Fruit fly (Drosophila melanogaster) whole organism, embryonic: Measurements from ENCODE around the gene kraken.
A peak's percentile ranks its signal among the peaks of the same experiment; 100 is the strongest.

Source experiments
- B-H1 ChIP-seq: fragments of 200-800 bp; sonication (Bioruptor generic); IDR thresholded peaks from 3 replicates; pipeline ENCODE4 v1.3.6; 2022; ENCODE audit warnings: missing biosample characterization, missing genetic modification characterization
- CG10267 ChIP-seq: fragments of 200-800 bp; sonication (Bioruptor generic); optimal IDR thresholded peaks from 2 replicates; lab custom pipeline; 2018; ENCODE audit warnings: missing biosample characterization, mild to moderate bottlenecking, missing genetic modification characterization, moderate library complexity
- CG12219 ChIP-seq: fragments of 200-800 bp; sonication (Bioruptor generic); optimal IDR thresholded peaks from 3 replicates; lab custom pipeline; 2018; ENCODE audit warnings: missing biosample characterization, mild to moderate bottlenecking, missing genetic modification characterization
- CG14710 ChIP-seq: fragments of 200-800 bp; sonication (Bioruptor generic); optimal IDR thresholded peaks from 3 replicates; lab custom pipeline; 2019; ENCODE audit warnings: missing biosample characterization, mild to moderate bottlenecking, missing genetic modification characterization, moderate library complexity
- CG14860 ChIP-seq: fragments of 200-800 bp; sonication (Bioruptor generic); IDR thresholded peaks from 3 replicates; pipeline ENCODE4 v1.3.6; 2022; ENCODE audit warnings: missing biosample characterization, missing genetic modification characterization; ENCODE audit not compliant: partially characterized antibody
- CG1603 ChIP-seq: fragments of 200-800 bp; sonication (Bioruptor generic); optimal IDR thresholded peaks from 2 replicates; lab custom pipeline; 2019; ENCODE audit warnings: missing biosample characterization, mild to moderate bottlenecking, missing genetic modification characterization, moderate library complexity
- CG17361 ChIP-seq: fragments of 200-800 bp; sonication (Bioruptor generic); IDR thresholded peaks from 3 replicates; pipeline ENCODE4 v1.3.6; 2022; ENCODE audit warnings: missing biosample characterization, missing genetic modification characterization
- CG2120 ChIP-seq: fragments of 200-800 bp; sonication (Bioruptor generic); optimal IDR thresholded peaks from 3 replicates; lab custom pipeline; 2016; ENCODE audit warnings: missing biosample characterization, missing genetic modification characterization
- CG2712 ChIP-seq: fragments of 200-800 bp; optimal IDR thresholded peaks from 3 replicates; lab custom pipeline; 2019; ENCODE audit warnings: missing biosample characterization, mild to moderate bottlenecking, missing genetic modification characterization, moderate library complexity
- CG31441 ChIP-seq: fragments of 200-800 bp; sonication (Bioruptor generic); IDR thresholded peaks from 2 replicates; pipeline ENCODE4 v1.3.6; 2022; ENCODE audit warnings: missing biosample characterization, missing genetic modification characterization
- CG3726 ChIP-seq: fragments of 200-800 bp; sonication (Bioruptor generic); IDR thresholded peaks from 3 replicates; pipeline ENCODE4, ENCODE4 v1.3.6; 2022; ENCODE audit warnings: missing biosample characterization, missing genetic modification characterization
- CG42726 ChIP-seq: fragments of 200-800 bp; sonication (Bioruptor generic); IDR thresholded peaks from 2 replicates; pipeline ENCODE4 v1.3.6; 2022; ENCODE audit warnings: missing biosample characterization, missing genetic modification characterization; ENCODE audit not compliant: partially characterized antibody
- CG4328 ChIP-seq: fragments of 200-800 bp; sonication (Bioruptor generic); optimal IDR thresholded peaks from 3 replicates; lab custom pipeline; 2017; ENCODE audit warnings: missing biosample characterization, missing genetic modification reagents, missing genetic modification characterization
- CG4360 ChIP-seq: fragments of 200-800 bp; sonication (Bioruptor generic); IDR thresholded peaks from 2 replicates; pipeline ENCODE4 v1.3.6; 2022; ENCODE audit warnings: missing biosample characterization, missing genetic modification characterization
- CG4707 ChIP-seq: fragments of 200-800 bp; sonication (Bioruptor generic); optimal IDR thresholded peaks from 2 replicates; lab custom pipeline; 2018; ENCODE audit warnings: missing biosample characterization, mild to moderate bottlenecking, missing genetic modification characterization, moderate library complexity
- CG4820 ChIP-seq: fragments of 200-800 bp; sonication (Bioruptor generic); optimal IDR thresholded peaks from 3 replicates; lab custom pipeline; 2016; ENCODE audit warnings: missing biosample characterization, missing genetic modification characterization
- CG6254 ChIP-seq: fragments of 200-800 bp; sonication (Bioruptor generic); optimal IDR thresholded peaks from 3 replicates; lab custom pipeline; 2017; ENCODE audit warnings: mild to moderate bottlenecking, missing biosample characterization, missing genetic modification reagents, missing genetic modification characterization
- CG7786 ChIP-seq: fragments of 200-800 bp; sonication (Bioruptor generic); optimal IDR thresholded peaks from 2 replicates; lab custom pipeline; 2016; ENCODE audit warnings: missing biosample characterization, missing genetic modification characterization
- CTCF ChIP-seq: fragments of 200-800 bp; sonication (Bioruptor generic); optimal IDR thresholded peaks from 2 replicates; lab custom pipeline; 2017; ENCODE audit warnings: missing biosample characterization, mild to moderate bottlenecking, missing genetic modification characterization, moderate library complexity
- D19B ChIP-seq: fragments of 200-800 bp; sonication (Bioruptor generic); optimal IDR thresholded peaks from 2 replicates; lab custom pipeline; 2017; ENCODE audit warnings: missing biosample characterization, mild to moderate bottlenecking, missing genetic modification characterization
- Dip2 ChIP-seq: fragments of 200-800 bp; sonication (Bioruptor generic); IDR thresholded peaks from 2 replicates; pipeline ENCODE4 v1.3.6; 2022; ENCODE audit warnings: missing biosample characterization, missing genetic modification characterization
- Dp ChIP-seq: fragments of 200-800 bp; sonication (Bioruptor generic); optimal IDR thresholded peaks from 2 replicates; lab custom pipeline; 2018; ENCODE audit warnings: missing biosample characterization, mild to moderate bottlenecking, missing genetic modification characterization, moderate library complexity
- HHEX ChIP-seq: fragments of 200-800 bp; sonication (Bioruptor generic); optimal IDR thresholded peaks from 3 replicates; lab custom pipeline; 2017; ENCODE audit warnings: missing biosample characterization, mild to moderate bottlenecking, missing genetic modification characterization, missing genetic modification reagents
- MTF-1 ChIP-seq: fragments of 200-800 bp; sonication (Bioruptor generic); optimal IDR thresholded peaks from 2 replicates; lab custom pipeline; 2018; ENCODE audit warnings: missing biosample characterization, mild to moderate bottlenecking, missing genetic modification characterization, borderline replicate concordance
- Med ChIP-seq: fragments of 200-800 bp; sonication (Bioruptor generic); peaks from one replicate; lab custom pipeline; 2016; ENCODE audit warnings: missing biosample characterization, missing genetic modification characterization, mild to moderate bottlenecking, inconsistent platforms, moderate library complexity
- Meics ChIP-seq: fragments of 200-800 bp; sonication (Bioruptor generic); optimal IDR thresholded peaks from 2 replicates; lab custom pipeline; 2017; ENCODE audit warnings: missing biosample characterization, mild to moderate bottlenecking, missing genetic modification characterization
- Taf1 ChIP-seq: fragments of 200-800 bp; sonication (Bioruptor generic); IDR thresholded peaks from 2 replicates; pipeline ENCODE4 v1.3.6; 2022; ENCODE audit warnings: missing biosample characterization, missing genetic modification characterization
- Vsx1 ChIP-seq: fragments of 200-800 bp; sonication (Bioruptor generic); optimal IDR thresholded peaks from 2 replicates; lab custom pipeline; 2017; ENCODE audit warnings: missing biosample characterization, mild to moderate bottlenecking, missing genetic modification characterization, missing genetic modification reagents
- al ChIP-seq: fragments of 200-800 bp; sonication (Bioruptor generic); IDR thresholded peaks from 2 replicates; pipeline ENCODE4 v1.3.6; 2022; ENCODE audit warnings: missing biosample characterization, missing genetic modification characterization
- bbx ChIP-seq: fragments of 200-800 bp; sonication (Bioruptor generic); IDR thresholded peaks from 2 replicates; pipeline ENCODE4 v1.3.6; 2022; ENCODE audit warnings: missing biosample characterization, missing genetic modification characterization; ENCODE audit not compliant: partially characterized antibody
- caup ChIP-seq: fragments of 200-800 bp; sonication (Bioruptor generic); optimal IDR thresholded peaks from 3 replicates; lab custom pipeline; 2017; ENCODE audit warnings: missing biosample characterization, mild to moderate bottlenecking, missing genetic modification characterization, moderate library complexity; ENCODE audit not compliant: severe bottlenecking
- dan ChIP-seq: fragments of 200-800 bp; sonication (Bioruptor generic); IDR thresholded peaks from 2 replicates; pipeline ENCODE4 v1.3.6; 2022; ENCODE audit warnings: missing biosample characterization, missing genetic modification characterization
- gfzf ChIP-seq: fragments of 200-800 bp; sonication (Bioruptor generic); optimal IDR thresholded peaks from 2 replicates; lab custom pipeline; 2016; ENCODE audit warnings: missing biosample characterization, mild to moderate bottlenecking, missing genetic modification characterization, moderate library complexity
- grn ChIP-seq: fragments of 200-800 bp; sonication (Bioruptor generic); optimal IDR thresholded peaks from 3 replicates; lab custom pipeline; 2017; ENCODE audit warnings: missing biosample characterization, missing genetic modification characterization
- gro ChIP-seq: fragments of 200-800 bp; sonication (Bioruptor generic); optimal IDR thresholded peaks from 2 replicates; lab custom pipeline; 2016; ENCODE audit warnings: missing biosample characterization, missing genetic modification characterization
- gt ChIP-seq: fragments of 200-800 bp; sonication (Bioruptor generic); IDR thresholded peaks from 2 replicates; pipeline ENCODE4 v1.3.6; 2022; ENCODE audit warnings: missing biosample characterization, missing genetic modification characterization
- ken ChIP-seq: fragments of 200-800 bp; sonication (Bioruptor generic); IDR thresholded peaks from 3 replicates; pipeline ENCODE4 v1.3.6; 2022; ENCODE audit warnings: missing biosample characterization, missing genetic modification characterization
- lilli ChIP-seq: fragments of 200-800 bp; sonication (Bioruptor generic); optimal IDR thresholded peaks from 3 replicates; lab custom pipeline; 2016; ENCODE audit warnings: missing biosample characterization, missing genetic modification characterization
- pzg ChIP-seq: fragments of 200-800 bp; sonication (Bioruptor generic); optimal IDR thresholded peaks from 3 replicates; lab custom pipeline; 2018; ENCODE audit warnings: missing biosample characterization, mild to moderate bottlenecking, missing genetic modification characterization, moderate library complexity
- row ChIP-seq: fragments of 200-800 bp; sonication (Bioruptor generic); IDR thresholded peaks from 3 replicates; pipeline ENCODE4 v1.3.6; 2022; ENCODE audit warnings: missing biosample characterization, missing genetic modification characterization
- shn ChIP-seq: fragments of 200-800 bp; sonication (Bioruptor generic); optimal IDR thresholded peaks from 3 replicates; lab custom pipeline; 2016; ENCODE audit warnings: missing biosample characterization, missing genetic modification characterization
- stc ChIP-seq: fragments of 200-800 bp; sonication (Bioruptor generic); IDR thresholded peaks from 2 replicates; pipeline ENCODE4 v1.3.6; 2022; ENCODE audit warnings: missing biosample characterization, missing genetic modification characterization
- stwl ChIP-seq: fragments of 200-800 bp; sonication (Bioruptor generic); optimal IDR thresholded peaks from 3 replicates; lab custom pipeline; 2018; ENCODE audit warnings: missing biosample characterization, mild to moderate bottlenecking, missing genetic modification characterization, moderate library complexity
- tin ChIP-seq: fragments of 200-800 bp; sonication (Bioruptor generic); optimal IDR thresholded peaks from 3 replicates; lab custom pipeline; 2016; ENCODE audit warnings: missing biosample characterization, missing genetic modification characterization
- tx ChIP-seq: fragments of 200-800 bp; sonication (Bioruptor generic); optimal IDR thresholded peaks from 2 replicates; lab custom pipeline; 2016; ENCODE audit warnings: missing biosample characterization, missing genetic modification characterization
- vfl ChIP-seq: fragments of 200-800 bp; sonication (Bioruptor generic); optimal IDR thresholded peaks from 2 replicates; lab custom pipeline; 2016; ENCODE audit warnings: missing biosample characterization, missing genetic modification characterization
- vnd ChIP-seq: fragments of 200-800 bp; sonication (Bioruptor generic); IDR thresholded peaks from 3 replicates; pipeline ENCODE4 v1.3.6; 2022; ENCODE audit warnings: missing biosample characterization, missing genetic modification characterization; ENCODE audit not compliant: partially characterized antibody
- vvl ChIP-seq: fragments of 200-800 bp; sonication (Bioruptor generic); IDR thresholded peaks from 2 replicates; pipeline ENCODE4 v1.3.6; 2022; ENCODE audit warnings: missing biosample characterization, missing genetic modification characterization
- wek ChIP-seq: fragments of 200-800 bp; sonication (Bioruptor generic); optimal IDR thresholded peaks from 3 replicates; lab custom pipeline; 2018; ENCODE audit warnings: missing biosample characterization, mild to moderate bottlenecking, missing genetic modification characterization, moderate library complexity

Gene kraken

DNA sequence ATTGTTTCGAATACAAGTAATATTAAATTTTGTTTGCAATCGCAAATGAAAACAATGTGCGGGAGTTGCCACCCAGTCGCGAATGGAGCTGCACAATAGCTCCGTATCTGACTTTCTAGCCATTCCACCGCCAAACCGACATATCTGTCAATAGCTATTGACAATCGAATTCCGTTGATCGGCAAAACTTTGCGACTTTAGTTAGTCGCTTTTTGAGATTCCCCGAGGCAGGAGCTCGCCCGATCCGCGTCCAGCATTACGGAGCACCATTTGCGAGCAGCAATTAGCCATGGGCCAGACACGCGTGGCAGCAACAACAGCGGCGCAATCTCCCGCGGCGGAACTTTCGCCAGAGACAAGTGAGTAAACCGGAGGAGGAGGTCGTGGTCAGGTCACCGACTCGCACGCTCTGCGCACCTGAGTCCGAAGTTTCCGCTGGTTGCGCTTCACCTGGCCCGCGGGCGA, at the start of gene kraken, which contains the start of gene CG4291 (continued):
- no peak for TF ChIP-seq CG4707 (GFP tag; lab: Kevin White, UChicago)
- peak; percentile 88 for TF ChIP-seq row
- TF ChIP-seq vfl (GFP tag; lab: Kevin White, UChicago) = peak; percentile 68
- TF ChIP-seq CG17361 = 0 out of 3 replicates have a peak, but pooled peaks have one; percentile 22
- TF ChIP-seq CG31441 (GFP tag; lab: Robert Waterston, UW) = peak; percentile 49; the same call in 1 of the 2 replicates
- no peak for TF ChIP-seq gt (GFP tag; lab: Robert Waterston, UW)
- peak; percentile 59 for TF ChIP-seq shn (GFP tag; lab: Kevin White, UChicago)
- TF ChIP-seq stc = no peak
- no peak for TF ChIP-seq CG12219 (GFP tag; lab: Kevin White, UChicago)
- TF ChIP-seq lilli = peak; percentile 78
- TF ChIP-seq Taf1 (GFP tag; lab: Robert Waterston, UW) = 0 out of 2 replicates have a peak, but pooled peaks have one; percentile 7
- TF ChIP-seq MTF-1 = peak; percentile 64
- TF ChIP-seq bbx (GFP tag; lab: Robert Waterston, UW) = peak; percentile 65
- 0 out of 2 replicates have a peak, but pooled peaks have one; percentile 18 for TF ChIP-seq al (GFP tag; lab: Robert Waterston, UW)
- peak; percentile 63 for TF ChIP-seq Meics (GFP tag; lab: Kevin White, UChicago)
- no peak for TF ChIP-seq Dip2 (GFP tag; lab: Robert Waterston, UW)
- TF ChIP-seq CG2712 (tag; lab: Kevin White, UChicago) = peak; percentile 43
- TF ChIP-seq Vsx1 (GFP tag; lab: Kevin White, UChicago) = peak; percentile 79
- TF ChIP-seq CG3726 (GFP tag; lab: Robert Waterston, UW) = no peak
- TF ChIP-seq CG7786 (GFP tag; lab: Kevin White, UChicago) = peak; percentile 17
- TF ChIP-seq ken = peak; percentile 63; the same call in 2 of the 3 replicates
- TF ChIP-seq CG4360 (GFP tag; lab: Robert Waterston, UW) = peak; percentile 55
- TF ChIP-seq HHEX = peak; percentile 39
- no peak for TF ChIP-seq vnd (GFP tag; lab: Robert Waterston, UW)
- peak; percentile 95 for TF ChIP-seq Med
- peak; percentile 29 for TF ChIP-seq CTCF (GFP tag; lab: Kevin White, UChicago)
- no peak for TF ChIP-seq CG6254 (GFP tag; lab: Kevin White, UChicago)
- TF ChIP-seq caup (GFP tag; lab: Kevin White, UChicago) = peak; percentile 55
- TF ChIP-seq tx (GFP tag; lab: Kevin White, UChicago) = peak; percentile 11
- no peak for TF ChIP-seq D19B (GFP tag; lab: Kevin White, UChicago)
- TF ChIP-seq CG42726 (GFP tag; lab: Robert Waterston, UW) = peak; percentile 64; the same call in 1 of the 2 replicates
- peak; percentile 24 for TF ChIP-seq tin (GFP tag; lab: Kevin White, UChicago)

DNA sequence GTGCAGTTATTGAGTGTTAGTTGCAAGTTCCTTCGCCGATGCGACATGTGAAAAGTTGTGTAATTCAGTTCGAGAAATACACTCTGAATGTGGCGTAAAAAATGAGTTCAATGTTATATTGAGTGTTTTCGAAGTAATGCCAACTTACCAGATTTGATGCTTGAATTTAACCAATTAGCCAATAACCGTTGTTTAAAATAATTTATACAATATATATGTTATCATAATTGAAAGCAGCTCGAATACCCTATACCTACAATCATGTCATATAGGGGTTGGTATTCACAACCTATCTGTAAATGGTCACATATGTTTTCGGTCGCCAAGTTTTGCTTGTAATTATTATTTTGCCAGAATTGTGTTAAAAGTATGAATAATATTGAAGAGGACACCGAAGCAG, 42.3 kb upstream of the kraken start, which contains the start of gene Nnf1b:
Nnf1b (plus strand) TSS at position 301 of the 400 bp plus-strand sequence.
- TF ChIP-seq CG10267 = peak; percentile 4
- TF ChIP-seq CG14860 (GFP tag; lab: Robert Waterston, UW) = no peak
- no peak for TF ChIP-seq CG4328
- no peak for TF ChIP-seq CG2120 (GFP tag; lab: Kevin White, UChicago)
- no peak for TF ChIP-seq dan (GFP tag; lab: Robert Waterston, UW)
- peak; percentile 38; the same call in 1 of the 2 replicates for TF ChIP-seq vvl
- TF ChIP-seq grn (GFP tag; lab: Kevin White, UChicago) = peak; percentile 28
- peak; percentile 49 for TF ChIP-seq gfzf (GFP tag; lab: Kevin White, UChicago)
- TF ChIP-seq pzg (GFP tag; lab: Kevin White, UChicago) = peak; percentile 19
- TF ChIP-seq Med = peak; percentile 35
- peak; percentile 7 for TF ChIP-seq CG1603 (tag; lab: Kevin White, UChicago)
- no peak for TF ChIP-seq B-H1 (GFP tag; lab: Robert Waterston, UW)
- TF ChIP-seq gro (GFP tag; lab: Kevin White, UChicago) = no peak
- peak; percentile 22 for TF ChIP-seq Dp (GFP tag; lab: Kevin White, UChicago)
- TF ChIP-seq CG4820 (GFP tag; lab: Kevin White, UChicago) = no peak
- peak; percentile 86 for TF ChIP-seq wek (GFP tag; lab: Kevin White, UChicago)
- peak; percentile 35 for TF ChIP-seq stwl (tag; lab: Kevin White, UChicago)
- TF ChIP-seq CG14710 (tag; lab: Kevin White, UChicago) = peak; percentile 9
